Fruit fly (Drosophila melanogaster) whole organism, embryonic: ENCODE data around the gene CG34148.
A peak's percentile ranks its signal among the peaks of the same experiment; 100 is the strongest.

ENCODE experiments used
- Adf1 ChIP-seq: fragments of 200-800 bp; sonication (Bioruptor generic); IDR thresholded peaks from 2 replicates; pipeline ENCODE4 v1.3.6; 2022; ENCODE audit warnings: missing biosample characterization, missing genetic modification characterization
- BEAF-32 ChIP-seq: fragments of 200-800 bp; sonication (Bioruptor generic); optimal IDR thresholded peaks from 3 replicates; lab custom pipeline; 2017; ENCODE audit warnings: missing biosample characterization, missing genetic modification characterization, mild to moderate bottlenecking, moderate library complexity, missing genetic modification reagents
- Blimp-1 ChIP-seq: fragments of 200-800 bp; sonication (Bioruptor generic); optimal IDR thresholded peaks from 3 replicates; lab custom pipeline; 2018; ENCODE audit warnings: missing biosample characterization, missing genetic modification characterization, mild to moderate bottlenecking, moderate library complexity, missing genetic modification reagents
- CG10267 ChIP-seq: fragments of 200-800 bp; sonication (Bioruptor generic); optimal IDR thresholded peaks from 2 replicates; lab custom pipeline; 2018; ENCODE audit warnings: missing biosample characterization, mild to moderate bottlenecking, missing genetic modification characterization, moderate library complexity
- CG10543 ChIP-seq: fragments of 200-800 bp; sonication (Bioruptor generic); optimal IDR thresholded peaks from 3 replicates; lab custom pipeline; 2017; ENCODE audit warnings: missing biosample characterization, mild to moderate bottlenecking, missing genetic modification characterization, moderate library complexity
- CG10979 ChIP-seq: fragments of 200-800 bp; sonication (Bioruptor generic); optimal IDR thresholded peaks from 2 replicates; lab custom pipeline; 2018; ENCODE audit warnings: missing biosample characterization, mild to moderate bottlenecking, missing genetic modification characterization, moderate library complexity
- CG11398 ChIP-seq: fragments of 200-800 bp; sonication (Bioruptor generic); optimal IDR thresholded peaks from 2 replicates; lab custom pipeline; 2016; ENCODE audit warnings: missing biosample characterization, missing genetic modification characterization
- CG11456 ChIP-seq: fragments of 200-800 bp; sonication (Bioruptor generic); IDR thresholded peaks from 3 replicates; pipeline ENCODE4 v1.3.6; 2022; ENCODE audit warnings: missing biosample characterization, missing genetic modification characterization
- CG13296 ChIP-seq: fragments of 200-800 bp; sonication (Bioruptor generic); optimal IDR thresholded peaks from 3 replicates; lab custom pipeline; 2018; ENCODE audit warnings: missing biosample characterization, mild to moderate bottlenecking, missing genetic modification characterization
- CG14014 ChIP-seq: fragments of 200-800 bp; sonication (Bioruptor generic); IDR thresholded peaks from 2 replicates; pipeline ENCODE4 v1.3.6; 2022; ENCODE audit warnings: missing biosample characterization, missing genetic modification characterization
- CG1647 ChIP-seq: fragments of 200-800 bp; sonication (Bioruptor generic); optimal IDR thresholded peaks from 3 replicates; lab custom pipeline; 2016; ENCODE audit warnings: missing biosample characterization, missing genetic modification characterization
- CG18599 ChIP-seq: fragments of 200-800 bp; sonication (Bioruptor generic); optimal IDR thresholded peaks from 3 replicates; lab custom pipeline; 2017; ENCODE audit warnings: missing biosample characterization, missing genetic modification characterization, mild to moderate bottlenecking, moderate library complexity, missing genetic modification reagents
- CG30403 ChIP-seq: fragments of 200-800 bp; sonication (Bioruptor generic); optimal IDR thresholded peaks from 3 replicates; lab custom pipeline; 2016; ENCODE audit warnings: missing biosample characterization, missing genetic modification characterization
- CG3163 ChIP-seq: fragments of 200-800 bp; sonication (Bioruptor generic); optimal IDR thresholded peaks from 3 replicates; lab custom pipeline; 2016; ENCODE audit warnings: missing biosample characterization, missing genetic modification characterization
- CG4424 ChIP-seq: fragments of 200-800 bp; sonication (Bioruptor generic); optimal IDR thresholded peaks from 3 replicates; lab custom pipeline; 2016; ENCODE audit warnings: missing biosample characterization, missing genetic modification characterization
- CG4617 ChIP-seq: fragments of 200-800 bp; sonication (Bioruptor generic); optimal IDR thresholded peaks from 3 replicates; lab custom pipeline; 2016; ENCODE audit warnings: missing biosample characterization, missing genetic modification characterization, borderline replicate concordance
- CG4854 ChIP-seq: fragments of 200-800 bp; sonication (Bioruptor generic); optimal IDR thresholded peaks from 2 replicates; lab custom pipeline; 2016; ENCODE audit warnings: missing biosample characterization, missing genetic modification characterization, inconsistent platforms
- CG6683 ChIP-seq: fragments of 200-800 bp; sonication (Bioruptor generic); optimal IDR thresholded peaks from 2 replicates; lab custom pipeline; 2017; ENCODE audit warnings: missing biosample characterization, mild to moderate bottlenecking, missing genetic modification characterization, missing genetic modification reagents
- CG7372 ChIP-seq: fragments of 200-800 bp; sonication (Bioruptor generic); IDR thresholded peaks from 2 replicates; pipeline ENCODE4 v1.3.6; 2022; ENCODE audit warnings: missing biosample characterization, missing genetic modification characterization
- CG8359 ChIP-seq: fragments of 200-800 bp; sonication (Bioruptor generic); optimal IDR thresholded peaks from 2 replicates; lab custom pipeline; 2017; ENCODE audit warnings: missing biosample characterization, mild to moderate bottlenecking, missing genetic modification characterization, borderline replicate concordance
- CG8765 ChIP-seq: fragments of 200-800 bp; sonication (Bioruptor generic); IDR thresholded peaks from 2 replicates; pipeline ENCODE4 v1.3.6; 2022; ENCODE audit warnings: missing biosample characterization, missing genetic modification characterization
- CG9437 ChIP-seq: fragments of 200-800 bp; sonication (Bioruptor generic); optimal IDR thresholded peaks from 2 replicates; lab custom pipeline; 2018; ENCODE audit warnings: missing biosample characterization, mild to moderate bottlenecking, missing genetic modification characterization
- CG9932 ChIP-seq: fragments of 200-800 bp; sonication (Bioruptor generic); IDR thresholded peaks from 2 replicates; pipeline ENCODE4 v1.3.6; 2022; ENCODE audit warnings: missing biosample characterization, missing genetic modification characterization
- CoRest ChIP-seq: fragments of 200-800 bp; sonication (Bioruptor generic); optimal IDR thresholded peaks from 3 replicates; lab custom pipeline; 2018; ENCODE audit warnings: missing biosample characterization, mild to moderate bottlenecking, missing genetic modification characterization, moderate library complexity
- D ChIP-seq, 2 experiments: fragments of 200-800 bp in 1 of 2; fragments of >200 bp in 1 of 2; sonication (Bioruptor generic) in 1 of 2; optimal IDR thresholded peaks; 2 replicates in 1 of 2; 3 replicates in 1 of 2; lab custom pipeline; 2017; ENCODE audit warnings: mild to moderate bottlenecking in 1 of 2, missing biosample characterization in 1 of 2, missing genetic modification characterization in 1 of 2, missing genetic modification reagents in 1 of 2
- Elba2 ChIP-seq: fragments of 200-800 bp; sonication (Bioruptor generic); optimal IDR thresholded peaks from 3 replicates; lab custom pipeline; 2016; ENCODE audit warnings: missing biosample characterization, missing genetic modification characterization
- HLH4C ChIP-seq: fragments of 200-800 bp; sonication (Bioruptor generic); IDR thresholded peaks from 3 replicates; pipeline ENCODE4 v1.3.6; 2022; ENCODE audit warnings: missing biosample characterization, missing genetic modification characterization; ENCODE audit not compliant: partially characterized antibody
- Hand ChIP-seq: fragments of 200-800 bp; sonication (Bioruptor generic); optimal IDR thresholded peaks from 2 replicates; lab custom pipeline; 2017; ENCODE audit warnings: mild to moderate bottlenecking, missing biosample characterization, missing genetic modification reagents, missing genetic modification characterization
- Hr78 ChIP-seq, 2 experiments: fragments of 200-800 bp in 1 of 2; fragments of >200 bp in 1 of 2; sonication (Bioruptor generic) in 1 of 2; optimal IDR thresholded peaks; 2 replicates each; lab custom pipeline; 2017 to 2019; ENCODE audit warnings: missing biosample characterization in 2 of 2, missing genetic modification characterization in 2 of 2, mild to moderate bottlenecking in 1 of 2, moderate library complexity in 1 of 2
- Kr ChIP-seq: fragments of 200-800 bp; sonication (Bioruptor generic); optimal IDR thresholded peaks from 2 replicates; lab custom pipeline; 2017; ENCODE audit warnings: missing biosample characterization, mild to moderate bottlenecking, missing genetic modification characterization
- Sox100B ChIP-seq: fragments of 200-800 bp; sonication (Bioruptor generic); optimal IDR thresholded peaks from 3 replicates; lab custom pipeline; 2018; ENCODE audit warnings: missing biosample characterization, mild to moderate bottlenecking, missing genetic modification characterization
- Tbp ChIP-seq: fragments of >200 bp; optimal IDR thresholded peaks from 2 replicates; lab custom pipeline; 2018; ENCODE audit warnings: missing biosample characterization, missing genetic modification characterization
- cas ChIP-seq: fragments of 200-800 bp; sonication (Bioruptor generic); IDR thresholded peaks from 2 replicates; pipeline ENCODE4 v1.3.6; 2022; ENCODE audit warnings: missing biosample characterization, missing genetic modification characterization
- cg ChIP-seq: fragments of 200-800 bp; sonication (Bioruptor generic); optimal IDR thresholded peaks from 3 replicates; lab custom pipeline; 2019; ENCODE audit warnings: missing biosample characterization, mild to moderate bottlenecking, missing genetic modification characterization, moderate library complexity
- exex ChIP-seq: fragments of 200-800 bp; sonication (Bioruptor generic); optimal IDR thresholded peaks from 4 replicates; lab custom pipeline; 2018; ENCODE audit warnings: missing biosample characterization, mild to moderate bottlenecking, missing genetic modification characterization, moderate library complexity
- grau ChIP-seq: fragments of 200-800 bp; optimal IDR thresholded peaks from 3 replicates; lab custom pipeline; 2019; ENCODE audit warnings: missing biosample characterization, mild to moderate bottlenecking, missing genetic modification characterization, moderate library complexity
- hth ChIP-seq: fragments of >200 bp; optimal IDR thresholded peaks from 2 replicates; lab custom pipeline; 2017; ENCODE audit warnings: inconsistent platforms
- jigr1 ChIP-seq: fragments of 200-800 bp; sonication (Bioruptor generic); IDR thresholded peaks from 3 replicates; pipeline ENCODE4 v1.3.6; 2022; ENCODE audit warnings: missing biosample characterization, missing genetic modification characterization
- jing ChIP-seq: fragments of 200-800 bp; sonication (Bioruptor generic); optimal IDR thresholded peaks from 2 replicates; lab custom pipeline; 2018; ENCODE audit warnings: missing biosample characterization, mild to moderate bottlenecking, missing genetic modification characterization
- jumu ChIP-seq: fragments of 200-800 bp; sonication (Bioruptor generic); optimal IDR thresholded peaks from 3 replicates; lab custom pipeline; 2016; ENCODE audit warnings: missing biosample characterization, missing genetic modification characterization
- mld ChIP-seq: fragments of 200-800 bp; sonication (Bioruptor generic); IDR thresholded peaks from 3 replicates; pipeline ENCODE4 v1.3.6; 2022; ENCODE audit warnings: missing biosample characterization, missing genetic modification characterization; ENCODE audit not compliant: partially characterized antibody
- peb ChIP-seq: fragments of 200-800 bp; sonication (Bioruptor generic); IDR thresholded peaks from 2 replicates; pipeline ENCODE4 v1.3.6; 2022; ENCODE audit warnings: missing biosample characterization, missing genetic modification characterization
- repo ChIP-seq: fragments of 200-800 bp; sonication (Bioruptor generic); optimal IDR thresholded peaks from 2 replicates; lab custom pipeline; 2016; ENCODE audit warnings: missing biosample characterization, missing genetic modification characterization
- run ChIP-seq: fragments of 200-800 bp; sonication (Bioruptor generic); optimal IDR thresholded peaks from 3 replicates; lab custom pipeline; 2018; ENCODE audit warnings: missing biosample characterization, mild to moderate bottlenecking, missing genetic modification characterization
- tna ChIP-seq: fragments of 200-800 bp; sonication (Bioruptor generic); IDR thresholded peaks from 2 replicates; pipeline ENCODE4 v1.3.6; 2022; ENCODE audit warnings: missing biosample characterization, missing genetic modification characterization; ENCODE audit not compliant: partially characterized antibody
- twi ChIP-seq: fragments of 200-800 bp; optimal IDR thresholded peaks from 2 replicates; lab custom pipeline; 2019; ENCODE audit warnings: missing biosample characterization, mild to moderate bottlenecking, missing genetic modification characterization, moderate library complexity
- zen2 ChIP-seq: fragments of 200-800 bp; sonication (Bioruptor generic); IDR thresholded peaks from 3 replicates; pipeline ENCODE4 v1.3.6; 2022; ENCODE audit warnings: missing biosample characterization, missing genetic modification characterization; ENCODE audit not compliant: partially characterized antibody

Gene CG34148

DNA sequence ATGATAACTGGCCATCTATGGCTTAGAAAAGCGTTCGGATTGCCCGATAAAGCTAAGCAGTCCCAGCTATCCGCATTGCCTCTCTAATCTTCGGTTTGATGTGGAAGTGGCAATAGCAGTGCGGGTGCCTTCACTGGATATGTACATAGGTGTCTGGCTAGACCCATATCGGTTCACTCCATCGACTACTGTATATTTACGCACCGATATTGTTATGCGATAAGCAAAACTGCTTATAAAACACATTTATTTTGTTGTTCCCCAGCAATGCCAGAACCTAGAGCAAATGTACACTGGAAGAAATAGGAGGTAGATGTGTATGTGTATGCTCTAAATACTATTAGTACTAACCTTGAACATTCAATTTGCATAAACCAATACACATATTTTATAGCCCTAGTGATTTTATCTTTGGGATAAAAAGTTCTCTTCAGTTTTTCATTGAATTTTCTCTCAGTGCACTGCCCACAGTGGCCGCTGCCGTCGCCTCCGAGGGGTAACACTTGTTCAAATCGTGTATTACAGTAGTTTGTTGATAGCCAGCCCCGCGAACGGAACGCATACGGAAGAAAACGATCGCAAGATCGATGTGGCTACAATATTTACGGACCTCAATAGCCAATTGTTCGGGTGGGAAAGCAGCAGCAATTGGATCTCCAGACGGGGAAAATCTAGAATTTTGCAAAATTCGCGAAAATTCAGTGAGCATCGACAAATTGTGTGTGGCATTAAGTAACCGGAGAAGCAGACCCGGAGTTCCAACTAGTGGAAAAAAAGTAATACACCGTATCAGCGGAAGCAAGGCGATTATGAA is 8.1 kb downstream of the CG34148 start, which contains the start of gene CG31431 (continued):
- TF ChIP-seq BEAF-32 (GFP tag; lab: Kevin White, UChicago) (peak; percentile 16), CG10979 (tag; lab: Kevin White, UChicago) (peak; percentile 96), CG10543 (GFP tag; lab: Kevin White, UChicago) (peak; percentile 97), Sox100B (GFP tag; lab: Kevin White, UChicago) (peak; percentile 93), peb (GFP tag; lab: Robert Waterston, UW) (peak; percentile 90), hth (no peak), cas (GFP tag; lab: Robert Waterston, UW) (peak; percentile 96), repo (GFP tag; lab: Kevin White, UChicago) (peak; percentile 97), tna (GFP tag; lab: Robert Waterston, UW) (no peak), jing (peak; percentile 94), Tbp (GFP tag; lab: Kevin White, UChicago) (no peak), CG4854 (GFP tag; lab: Kevin White, UChicago) (peak; percentile 96), Blimp-1 (GFP tag; lab: Kevin White, UChicago) (peak; percentile 95), CG13296 (GFP tag; lab: Kevin White, UChicago) (peak; percentile 98), Elba2 (GFP tag; lab: Kevin White, UChicago) (peak; percentile 41), Adf1 (peak; percentile 86), CG6683 (GFP tag; lab: Kevin White, UChicago) (peak; percentile 94), jumu (peak; percentile 97), Kr (GFP tag; lab: Kevin White, UChicago) (peak; percentile 43), CG10267 (peak; percentile 91), CG30403 (GFP tag; lab: Kevin White, UChicago) (peak; percentile 97), CG9932 (GFP tag; lab: Robert Waterston, UW) (peak; percentile 96), Hand (GFP tag; lab: Kevin White, UChicago) (peak; percentile 96), CG14014 (GFP tag; lab: Robert Waterston, UW) (peak; percentile 98), CG11456 (GFP tag; lab: Robert Waterston, UW) (peak; percentile 98), CG1647 (GFP tag; lab: Kevin White, UChicago) (peak; percentile 95), CG11398 (GFP tag; lab: Kevin White, UChicago) (peak; percentile 96), CoRest (tag; lab: Kevin White, UChicago) (peak; percentile 97), twi (tag; lab: Kevin White, UChicago) (peak; percentile 93), Hr78 (GFP tag; optimal IDR thresholded peaks at IDR 0.05; lab: Kevin White, UChicago) (peak in 1 of 2 experiments; percentile 76), CG7372 (GFP tag; lab: Robert Waterston, UW) (peak; percentile 98), CG18599 (GFP tag; lab: Kevin White, UChicago) (peak; percentile 99), D (optimal IDR thresholded peaks at IDR 0.05; lab: Kevin White, UChicago) (no peak), D (GFP tag; optimal IDR thresholded peaks at IDR 0.05; lab: Kevin White, UChicago) (peak; percentile 94), mld (GFP tag; lab: Robert Waterston, UW) (no peak), HLH4C (GFP tag; lab: Robert Waterston, UW) (no peak), run (tag; lab: Kevin White, UChicago) (peak; percentile 85), CG4617 (GFP tag; lab: Kevin White, UChicago) (peak; percentile 93), CG8765 (GFP tag; lab: Robert Waterston, UW) (peak; percentile 94), CG9437 (GFP tag; lab: Kevin White, UChicago) (peak; percentile 90), grau (peak; percentile 96), zen2 (no peak), cg (no peak), exex (peak; percentile 85), jigr1 (GFP tag; lab: Robert Waterston, UW) (peak; percentile 84), CG4424 (GFP tag; lab: Kevin White, UChicago) (peak; percentile 96), CG8359 (peak; percentile 90), CG3163 (GFP tag; lab: Kevin White, UChicago) (peak; percentile 88)
